Worm (Caenorhabditis elegans) whole organism, early embryonic: ENCODE results near the gene F11A5.15.

Source experiments
- F13C5.2 ChIP-seq: sonication (generic microtip); optimal IDR thresholded peaks from 2 replicates; lab custom pipeline; 2017; ENCODE audit warnings: mild to moderate bottlenecking, missing genetic modification characterization, inconsistent platforms, missing compliant biosample characterization
- aly-1 ChIP-seq: sonication (generic microtip); optimal IDR thresholded peaks from 2 replicates; lab custom pipeline; 2016; ENCODE audit warnings: missing genetic modification characterization, missing compliant biosample characterization
- flt-1 ChIP-seq: fragments of 200-800 bp; sonication (Bioruptor generic); IDR thresholded peaks from 2 replicates; pipeline ENCODE4 v1.3.6; 2022; ENCODE audit warnings: missing genetic modification characterization, missing compliant biosample characterization
- hmg-4 ChIP-seq: fragments of 200-800 bp; sonication (Bioruptor generic); optimal IDR thresholded peaks from 2 replicates; lab custom pipeline; 2018; ENCODE audit warnings: mild to moderate bottlenecking, missing genetic modification characterization, missing compliant biosample characterization
- tbx-37 ChIP-seq: fragments of 200-800 bp; sonication (Bioruptor generic); conservative IDR thresholded peaks from 2 replicates; pipeline ENCODE4 v1.3.6; 2022; ENCODE audit warnings: missing genetic modification reagents, missing genetic modification characterization, missing compliant biosample characterization
- tra-4 ChIP-seq: sonication (generic microtip); optimal IDR thresholded peaks from 2 replicates; lab custom pipeline; 2017; ENCODE audit warnings: missing genetic modification characterization, missing compliant biosample characterization

- TF ChIP-seq aly-1: no peak
- TF ChIP-seq F13C5.2 (tag; lab: Kevin White, UChicago): no peak
- TF ChIP-seq tra-4 (tag; lab: Kevin White, UChicago): no peak
- no peak for TF ChIP-seq flt-1
- no peak for TF ChIP-seq tbx-37 (GFP tag; lab: Robert Waterston, UW)
- no peak for TF ChIP-seq hmg-4
These were observed 11.5 kb upstream of the F11A5.15 start, which contains the start of the genes F21H7.2 and F21H7.12 for ce11 chrV:16229896-16230295.
